Worm (Caenorhabditis elegans) whole organism, young adult: ENCODE results near the gene frg-1.

ENCODE experiments used
- B0261.1 ChIP-seq: sonication (generic microtip); optimal IDR thresholded peaks from 2 replicates; lab custom pipeline; 2016; ENCODE audit warnings: mild to moderate bottlenecking, missing genetic modification characterization, moderate library complexity, missing compliant biosample characterization
- K12H6.12 ChIP-seq: fragments of 200-800 bp; sonication (Bioruptor generic); optimal IDR thresholded peaks from 2 replicates; lab custom pipeline; 2018; ENCODE audit warnings: mild to moderate bottlenecking, missing genetic modification characterization, missing compliant biosample characterization
- T26A5.8 ChIP-seq: sonication (generic microtip); optimal IDR thresholded peaks from 2 replicates; lab custom pipeline; 2016; ENCODE audit warnings: missing genetic modification characterization, missing compliant biosample characterization
- akir-1 ChIP-seq: fragments of 200-800 bp; sonication (Bioruptor generic); optimal IDR thresholded peaks from 2 replicates; lab custom pipeline; 2018; ENCODE audit warnings: mild to moderate bottlenecking, missing genetic modification characterization, moderate library complexity, missing compliant biosample characterization
- ama-1 ChIP-seq, 3 experiments: fragments of 150-350 bp in 1 of 3; sonication (generic microtip) in 2 of 3; optimal IDR thresholded peaks; 2 replicates each; lab custom pipeline; 2014 to 2018; ENCODE audit warnings: missing biosample characterization in 2 of 3, missing genetic modification characterization in 2 of 3, missing genetic modification reagents in 2 of 3
- dox-1 ChIP-seq: fragments of 200-800 bp; sonication (Bioruptor generic); IDR thresholded peaks from 2 replicates; pipeline ENCODE4 v1.3.6; 2022; ENCODE audit warnings: missing genetic modification reagents, missing genetic modification characterization, missing compliant biosample characterization
- dpl-1 ChIP-seq: fragments of 150-350 bp; optimal IDR thresholded peaks from 2 replicates; lab custom pipeline; 2014; ENCODE audit warnings: missing biosample characterization, missing genetic modification reagents, missing genetic modification characterization
- lin-26 ChIP-seq: fragments of 200-800 bp; sonication (Bioruptor generic); IDR thresholded peaks from 2 replicates; pipeline ENCODE4 v1.3.6; 2022; ENCODE audit warnings: missing genetic modification reagents, missing genetic modification characterization, missing compliant biosample characterization
- rpc-1 ChIP-seq, 2 experiments: fragments of 150-350 bp in 1 of 2; sonication (generic microtip) in 1 of 2; optimal IDR thresholded peaks; 2 replicates each; lab custom pipeline; 2014 to 2018; ENCODE audit warnings: missing biosample characterization in 1 of 2, missing genetic modification characterization in 1 of 2, missing genetic modification reagents in 1 of 2, missing genotype in 1 of 2
- zim-3 ChIP-seq: sonication (generic microtip); optimal IDR thresholded peaks from 2 replicates; lab custom pipeline; 2017; ENCODE audit warnings: mild to moderate bottlenecking, missing genetic modification characterization, moderate library complexity, missing compliant biosample characterization
- ztf-18 ChIP-seq: sonication (generic microtip); optimal IDR thresholded peaks from 2 replicates; lab custom pipeline; 2016; ENCODE audit warnings: missing genotype, mild to moderate bottlenecking, missing genetic modification characterization, missing compliant biosample characterization
- ztf-25 ChIP-seq: fragments of 200-800 bp; sonication (Bioruptor generic); IDR thresholded peaks from 2 replicates; pipeline ENCODE4 v1.3.6; 2022; ENCODE audit warnings: missing genetic modification reagents, missing genetic modification characterization, missing compliant biosample characterization
- ztf-28 ChIP-seq: fragments of 200-800 bp; sonication (Bioruptor generic); IDR thresholded peaks from 2 replicates; pipeline ENCODE4 v1.3.6; 2022; ENCODE audit warnings: missing genetic modification reagents, missing genetic modification characterization, missing compliant biosample characterization

- no peak for TF ChIP-seq ztf-25 (GFP tag; lab: Robert Waterston, UW)
- no peak for TF ChIP-seq zim-3 (tag; lab: Kevin White, UChicago)
- TF ChIP-seq dox-1 (GFP tag; lab: Robert Waterston, UW), result no peak
- no peak for TF ChIP-seq K12H6.12 (tag; lab: Kevin White, UChicago)
- TF ChIP-seq ama-1 (optimal IDR thresholded peaks at IDR 0.05; lab: Kevin White, UChicago), result no peak
- no peak for TF ChIP-seq ama-1 (GFP tag; optimal IDR thresholded peaks at IDR 0.05; lab: Kevin White, UChicago)
- TF ChIP-seq rpc-1 (optimal IDR thresholded peaks at IDR 0.05; lab: Kevin White, UChicago), result no peak
- TF ChIP-seq rpc-1 (tag; optimal IDR thresholded peaks at IDR 0.05; lab: Kevin White, UChicago), result no peak
- TF ChIP-seq ztf-18, result no peak
- TF ChIP-seq T26A5.8 (tag; lab: Kevin White, UChicago), result no peak
- no peak for TF ChIP-seq dpl-1 (GFP tag; lab: Kevin White, UChicago)
- no peak for TF ChIP-seq lin-26 (GFP tag; lab: Robert Waterston, UW)
- no peak for TF ChIP-seq B0261.1 (tag; lab: Kevin White, UChicago)
- TF ChIP-seq akir-1 (GFP tag; lab: Kevin White, UChicago), result no peak
- TF ChIP-seq ztf-28 (GFP tag; lab: Robert Waterston, UW), result no peak
Measured at ce11 chrIII:12929573-12929972, 49.4 kb upstream of the frg-1 start, which contains the start of gene Y37D8A.19.
